Worm (Caenorhabditis elegans) whole organism, L4 larva: ENCODE measurements around the gene ceh-27.

Experiments
- ctbp-1 ChIP-seq: fragments of 200-800 bp; sonication (Bioruptor generic); IDR thresholded peaks from 2 replicates; pipeline ENCODE4 v1.3.6; 2022; ENCODE audit warnings: missing genetic modification reagents, missing genetic modification characterization, missing compliant biosample characterization
- nhr-25 ChIP-seq: sonication (generic microtip); optimal IDR thresholded peaks from 2 replicates; lab custom pipeline; 2017; ENCODE audit warnings: missing genetic modification characterization, mild to moderate bottlenecking, missing compliant biosample characterization, antibody characterized with exemption, moderate library complexity, borderline replicate concordance; ENCODE audit not compliant: insufficient read depth
- nhr-28 ChIP-seq: fragments of 150-350 bp; optimal IDR thresholded peaks from 2 replicates; lab custom pipeline; 2014; ENCODE audit warnings: missing biosample characterization, missing genetic modification characterization

DNA sequence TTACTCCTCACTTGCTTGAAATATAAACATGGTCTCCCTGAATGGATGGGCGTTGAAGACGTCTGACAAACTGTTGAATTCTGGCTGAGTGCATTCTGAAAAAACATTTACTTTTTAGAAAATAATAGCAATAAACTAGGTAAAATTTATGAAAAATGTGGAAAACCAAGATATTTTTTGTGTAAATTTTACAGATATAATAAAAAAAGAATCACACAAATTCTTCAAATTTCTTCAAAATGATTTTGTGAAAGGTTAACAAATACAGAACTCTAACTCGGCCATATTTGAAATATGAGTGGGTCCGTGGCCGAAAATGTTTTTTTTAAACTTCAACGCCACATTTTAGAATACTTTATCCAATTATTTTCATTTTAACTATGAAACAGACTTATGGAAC is 46.7 kb downstream of the ceh-27 start, which contains the start of gene glb-15:
- TF ChIP-seq nhr-25 (tag; lab: Kevin White, UChicago) (no peak), ctbp-1 (GFP tag; lab: Robert Waterston, UW) (no peak), nhr-28 (tag; lab: Kevin White, UChicago) (no peak)
